Worm (Caenorhabditis elegans) whole organism, L2 larva: ENCODE measurements around the gene algn-2.

ENCODE experiments used
- C34F6.9 ChIP-seq: fragments of 150-350 bp; optimal IDR thresholded peaks from 2 replicates; lab custom pipeline; 2014; ENCODE audit warnings: missing biosample characterization, missing genetic modification characterization
- ama-1 ChIP-seq: fragments of 150-350 bp; optimal IDR thresholded peaks from 2 replicates; lab custom pipeline; 2018; ENCODE audit warnings: inconsistent platforms
- nhr-21 ChIP-seq: fragments of 150-350 bp; optimal IDR thresholded peaks from 2 replicates; lab custom pipeline; 2014; ENCODE audit warnings: missing biosample characterization, missing genetic modification characterization
- ztf-11 ChIP-seq: sonication (generic microtip); optimal IDR thresholded peaks from 2 replicates; lab custom pipeline; 2017; ENCODE audit warnings: missing biosample characterization, missing genetic modification characterization

ce11 chrII:5341573-5341972 is 33.5 kb upstream of the algn-2 start:
- TF ChIP-seq ztf-11 (tag; lab: Kevin White, UChicago) (no peak), nhr-21 (tag; lab: Kevin White, UChicago) (peak; percentile 3), ama-1 (lab: Kevin White, UChicago) (no peak), C34F6.9 (tag; lab: Kevin White, UChicago) (no peak)
